Fruit fly (Drosophila melanogaster) whole organism, embryonic: ENCODE data around the gene CG10660.

ENCODE experiments used
- Atf6 ChIP-seq: fragments of 200-800 bp; sonication (Bioruptor generic); IDR thresholded peaks from 2 replicates; pipeline ENCODE4 v1.3.6; 2022; ENCODE audit warnings: missing biosample characterization, missing genetic modification characterization
- Awh ChIP-seq: fragments of 200-800 bp; sonication (Bioruptor generic); IDR thresholded peaks from 2 replicates; pipeline ENCODE4, ENCODE4 v1.3.6; 2022; ENCODE audit warnings: missing biosample characterization, missing genetic modification characterization
- CG11456 ChIP-seq: fragments of 200-800 bp; sonication (Bioruptor generic); IDR thresholded peaks from 3 replicates; pipeline ENCODE4 v1.3.6; 2022; ENCODE audit warnings: missing biosample characterization, missing genetic modification characterization
- CG12104 ChIP-seq: fragments of 200-800 bp; sonication (Bioruptor generic); optimal IDR thresholded peaks from 3 replicates; lab custom pipeline; 2016; ENCODE audit warnings: missing biosample characterization, missing genetic modification characterization
- CG13296 ChIP-seq: fragments of 200-800 bp; sonication (Bioruptor generic); optimal IDR thresholded peaks from 3 replicates; lab custom pipeline; 2018; ENCODE audit warnings: missing biosample characterization, mild to moderate bottlenecking, missing genetic modification characterization
- CG14710 ChIP-seq: fragments of 200-800 bp; sonication (Bioruptor generic); optimal IDR thresholded peaks from 3 replicates; lab custom pipeline; 2019; ENCODE audit warnings: missing biosample characterization, mild to moderate bottlenecking, missing genetic modification characterization, moderate library complexity
- CG1603 ChIP-seq: fragments of 200-800 bp; sonication (Bioruptor generic); optimal IDR thresholded peaks from 2 replicates; lab custom pipeline; 2019; ENCODE audit warnings: missing biosample characterization, mild to moderate bottlenecking, missing genetic modification characterization, moderate library complexity
- CG1647 ChIP-seq: fragments of 200-800 bp; sonication (Bioruptor generic); optimal IDR thresholded peaks from 3 replicates; lab custom pipeline; 2016; ENCODE audit warnings: missing biosample characterization, missing genetic modification characterization
- CG17359 ChIP-seq: fragments of 200-800 bp; sonication (Bioruptor generic); optimal IDR thresholded peaks from 3 replicates; lab custom pipeline; 2018; ENCODE audit warnings: missing biosample characterization, mild to moderate bottlenecking, missing genetic modification characterization, moderate library complexity
- CG18764 ChIP-seq: fragments of 200-800 bp; sonication (Bioruptor generic); optimal IDR thresholded peaks from 3 replicates; lab custom pipeline; 2016; ENCODE audit warnings: missing biosample characterization, missing genetic modification characterization
- CG30431 ChIP-seq: fragments of 200-800 bp; sonication (Bioruptor generic); optimal IDR thresholded peaks from 2 replicates; lab custom pipeline; 2017; ENCODE audit warnings: missing biosample characterization, missing genetic modification characterization
- CG34224 ChIP-seq: fragments of 200-800 bp; sonication (Bioruptor generic); IDR thresholded peaks from 3 replicates; pipeline ENCODE4 v1.3.6; 2022; ENCODE audit warnings: missing biosample characterization, missing genetic modification characterization; ENCODE audit not compliant: partially characterized antibody
- CG3726 ChIP-seq: fragments of 200-800 bp; sonication (Bioruptor generic); IDR thresholded peaks from 3 replicates; pipeline ENCODE4, ENCODE4 v1.3.6; 2022; ENCODE audit warnings: missing biosample characterization, missing genetic modification characterization
- CG4730 ChIP-seq: fragments of 200-800 bp; sonication (Bioruptor generic); IDR thresholded peaks from 2 replicates; pipeline ENCODE4 v1.3.6; 2022; ENCODE audit warnings: missing biosample characterization, missing genetic modification characterization
- CG5245 ChIP-seq: fragments of 200-800 bp; sonication (Bioruptor generic); optimal IDR thresholded peaks from 3 replicates; lab custom pipeline; 2016; ENCODE audit warnings: missing biosample characterization, missing genetic modification characterization
- CG8359 ChIP-seq: fragments of 200-800 bp; sonication (Bioruptor generic); optimal IDR thresholded peaks from 2 replicates; lab custom pipeline; 2017; ENCODE audit warnings: missing biosample characterization, mild to moderate bottlenecking, missing genetic modification characterization, borderline replicate concordance
- CG8765 ChIP-seq: fragments of 200-800 bp; sonication (Bioruptor generic); IDR thresholded peaks from 2 replicates; pipeline ENCODE4 v1.3.6; 2022; ENCODE audit warnings: missing biosample characterization, missing genetic modification characterization
- D ChIP-seq, 2 experiments: fragments of 200-800 bp in 1 of 2; fragments of >200 bp in 1 of 2; sonication (Bioruptor generic) in 1 of 2; optimal IDR thresholded peaks; 2 replicates in 1 of 2; 3 replicates in 1 of 2; lab custom pipeline; 2017; ENCODE audit warnings: mild to moderate bottlenecking in 1 of 2, missing biosample characterization in 1 of 2, missing genetic modification characterization in 1 of 2, missing genetic modification reagents in 1 of 2
- Drgx ChIP-seq: fragments of 200-800 bp; sonication (Bioruptor generic); IDR thresholded peaks from 2 replicates; pipeline ENCODE4 v1.3.6; 2022; ENCODE audit warnings: missing biosample characterization, missing genetic modification characterization
- E2f1 ChIP-seq: fragments of 200-800 bp; sonication (Bioruptor generic); IDR thresholded peaks from 2 replicates; pipeline ENCODE4 v1.3.6; 2022; ENCODE audit warnings: missing biosample characterization, missing genetic modification characterization
- E2f2 ChIP-seq: fragments of 200-800 bp; sonication (Bioruptor generic); IDR thresholded peaks from 2 replicates; pipeline ENCODE4 v1.3.6; 2022; ENCODE audit warnings: missing biosample characterization, missing genetic modification characterization
- Elba2 ChIP-seq: fragments of 200-800 bp; sonication (Bioruptor generic); optimal IDR thresholded peaks from 3 replicates; lab custom pipeline; 2016; ENCODE audit warnings: missing biosample characterization, missing genetic modification characterization
- Lim3 ChIP-seq: fragments of 200-800 bp; sonication (Bioruptor generic); IDR thresholded peaks from 2 replicates; pipeline ENCODE4 v1.3.6; 2022; ENCODE audit warnings: missing biosample characterization, missing genetic modification characterization
- Oli ChIP-seq: fragments of 200-800 bp; sonication (Bioruptor generic); optimal IDR thresholded peaks from 2 replicates; lab custom pipeline; 2018; ENCODE audit warnings: missing biosample characterization, mild to moderate bottlenecking, missing genetic modification characterization, moderate library complexity
- Optix ChIP-seq: fragments of 200-800 bp; sonication (Bioruptor generic); IDR thresholded peaks from 3 replicates; pipeline ENCODE4 v1.3.6; 2022; ENCODE audit warnings: missing biosample characterization, missing genetic modification characterization
- Pdp1 ChIP-seq, 2 experiments: fragments of 200-800 bp; sonication (Bioruptor generic); optimal IDR thresholded peaks; 3 replicates each; lab custom pipeline; 2016; ENCODE audit warnings: missing biosample characterization in 2 of 2, missing genetic modification characterization in 2 of 2, mild to moderate bottlenecking in 1 of 2, moderate library complexity in 1 of 2
- Ptx1 ChIP-seq: fragments of 200-800 bp; sonication (Bioruptor generic); IDR thresholded peaks from 2 replicates; pipeline ENCODE4 v1.3.6; 2022; ENCODE audit warnings: missing biosample characterization, missing genetic modification characterization
- Ssrp ChIP-seq: fragments of 200-800 bp; sonication (Bioruptor generic); optimal IDR thresholded peaks from 2 replicates; lab custom pipeline; 2018; ENCODE audit warnings: missing biosample characterization, mild to moderate bottlenecking, missing genetic modification characterization, moderate library complexity
- Xrp1 ChIP-seq: fragments of 200-800 bp; sonication (Bioruptor generic); IDR thresholded peaks from 2 replicates; pipeline ENCODE4 v1.3.6; 2022; ENCODE audit warnings: missing biosample characterization, missing genetic modification characterization
- al ChIP-seq: fragments of 200-800 bp; sonication (Bioruptor generic); IDR thresholded peaks from 2 replicates; pipeline ENCODE4 v1.3.6; 2022; ENCODE audit warnings: missing biosample characterization, missing genetic modification characterization
- aop ChIP-seq: fragments of 200-800 bp; sonication (Bioruptor generic); IDR thresholded peaks from 2 replicates; pipeline ENCODE4 v1.3.6; 2022; ENCODE audit warnings: missing biosample characterization, missing genetic modification characterization
- ash1 ChIP-seq: fragments of 200-800 bp; sonication (Bioruptor generic); optimal IDR thresholded peaks from 2 replicates; lab custom pipeline; 2018; ENCODE audit warnings: missing biosample characterization, mild to moderate bottlenecking, missing genetic modification characterization
- fru ChIP-seq: fragments of >200 bp; optimal IDR thresholded peaks from 2 replicates; lab custom pipeline; 2017
- gcm2 ChIP-seq: fragments of 200-800 bp; sonication (Bioruptor generic); optimal IDR thresholded peaks from 2 replicates; lab custom pipeline; 2016; ENCODE audit warnings: missing biosample characterization, missing genetic modification characterization
- ken ChIP-seq: fragments of 200-800 bp; sonication (Bioruptor generic); IDR thresholded peaks from 3 replicates; pipeline ENCODE4 v1.3.6; 2022; ENCODE audit warnings: missing biosample characterization, missing genetic modification characterization
- lab ChIP-seq: fragments of 200-800 bp; sonication (Bioruptor generic); optimal IDR thresholded peaks from 3 replicates; lab custom pipeline; 2017; ENCODE audit warnings: missing biosample characterization, missing genetic modification characterization, mild to moderate bottlenecking, moderate library complexity, missing genetic modification reagents
- lov ChIP-seq, 2 experiments: fragments of 200-800 bp in 1 of 2; fragments of >200 bp in 1 of 2; sonication (Bioruptor generic) in 1 of 2; IDR thresholded peaks in 1 of 2; optimal IDR thresholded peaks in 1 of 2; 2 replicates in 1 of 2; 3 replicates in 1 of 2; pipeline versions ENCODE4 v1.3.6 to Lab custom; 2017 to 2022; ENCODE audit warnings: missing biosample characterization in 1 of 2, missing genetic modification characterization in 1 of 2
- mam ChIP-seq: fragments of 200-800 bp; sonication (Bioruptor generic); optimal IDR thresholded peaks from 3 replicates; lab custom pipeline; 2016; ENCODE audit warnings: missing biosample characterization, missing genetic modification characterization
- nerfin-2 ChIP-seq: fragments of 200-800 bp; sonication (Bioruptor generic); IDR thresholded peaks from 2 replicates; pipeline ENCODE4 v1.3.6; 2022; ENCODE audit warnings: missing biosample characterization, missing genetic modification characterization; ENCODE audit not compliant: partially characterized antibody
- nom ChIP-seq: fragments of 200-800 bp; sonication (Bioruptor generic); optimal IDR thresholded peaks from 2 replicates; lab custom pipeline; 2017; ENCODE audit warnings: missing biosample characterization, missing genetic modification characterization, mild to moderate bottlenecking, moderate library complexity, missing genetic modification reagents
- prd ChIP-seq, 3 experiments: fragments of >200 bp in 2 of 3; fragments of 200-800 bp in 1 of 3; sonication (Bioruptor generic) in 1 of 3; optimal IDR thresholded peaks in 2 of 3; IDR thresholded peaks in 1 of 3; 2 replicates in 2 of 3; 3 replicates in 1 of 3; pipeline versions ENCODE4 v1.3.6 to Lab custom; 2017 to 2022; ENCODE audit warnings: missing biosample characterization in 1 of 3, missing genetic modification characterization in 1 of 3
- sens-2 ChIP-seq: fragments of 200-800 bp; sonication (Bioruptor generic); IDR thresholded peaks from 2 replicates; pipeline ENCODE4 v1.3.6; 2022; ENCODE audit warnings: missing biosample characterization, missing genetic modification characterization
- sna ChIP-seq: fragments of 200-800 bp; sonication (Bioruptor generic); IDR thresholded peaks from 2 replicates; pipeline ENCODE4 v1.3.6; 2022; ENCODE audit warnings: missing biosample characterization, missing genetic modification characterization; ENCODE audit not compliant: partially characterized antibody
- stwl ChIP-seq: fragments of 200-800 bp; sonication (Bioruptor generic); optimal IDR thresholded peaks from 3 replicates; lab custom pipeline; 2018; ENCODE audit warnings: missing biosample characterization, mild to moderate bottlenecking, missing genetic modification characterization, moderate library complexity
- unc-4 ChIP-seq: fragments of 200-800 bp; sonication (Bioruptor generic); IDR thresholded peaks from 2 replicates; pipeline ENCODE4 v1.3.6; 2022; ENCODE audit warnings: missing biosample characterization, missing genetic modification characterization; ENCODE audit not compliant: partially characterized antibody
- wdn ChIP-seq: fragments of 200-800 bp; sonication (Bioruptor generic); IDR thresholded peaks from 2 replicates; pipeline ENCODE4 v1.3.6; 2022; ENCODE audit warnings: missing biosample characterization, missing genetic modification characterization
- zen ChIP-seq: fragments of 200-800 bp; sonication (Bioruptor generic); optimal IDR thresholded peaks from 3 replicates; lab custom pipeline; 2018; ENCODE audit warnings: missing biosample characterization, mild to moderate bottlenecking, missing genetic modification characterization, moderate library complexity
- zfh1 ChIP-seq: fragments of 200-800 bp; sonication (Bioruptor generic); IDR thresholded peaks from 3 replicates; pipeline ENCODE4 v1.3.6; 2022; ENCODE audit warnings: missing biosample characterization, missing genetic modification characterization

CG10660 gene

DNA sequence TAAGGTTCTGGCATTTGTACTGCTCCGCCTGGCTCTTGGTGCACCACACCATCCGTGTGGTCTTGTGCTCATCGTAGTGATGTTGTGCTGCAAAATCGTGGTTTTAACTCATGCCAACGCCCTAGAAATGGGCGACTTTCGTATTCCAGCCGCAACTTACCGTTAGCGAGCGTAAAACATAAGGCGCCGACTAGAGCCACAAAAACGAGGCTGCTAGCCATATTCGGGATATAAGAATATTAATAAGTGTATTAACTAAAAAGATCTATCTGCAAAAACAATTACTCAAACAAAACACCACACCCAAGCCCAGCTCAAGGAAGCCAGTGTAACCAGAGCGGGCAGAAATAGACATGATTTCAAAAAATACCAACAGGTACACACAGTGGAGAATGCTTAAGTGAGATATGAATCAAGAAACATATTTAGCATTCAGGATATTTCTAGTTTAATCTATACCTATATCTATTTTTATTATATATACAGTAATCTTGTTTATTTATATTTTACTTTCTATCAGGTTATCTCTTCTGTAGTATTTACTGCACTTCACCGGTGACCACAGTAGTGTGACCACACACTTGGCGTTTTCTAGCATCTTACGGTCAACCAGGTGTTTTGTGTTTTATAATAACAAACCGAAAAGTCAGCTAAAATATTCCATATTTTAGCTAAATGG, 43.1 kb upstream of the CG10660 start, which contains the start of the genes Tsf2 and CG34242 (continued):
- TF ChIP-seq ash1 (GFP tag; lab: Kevin White, UChicago) (no peak), lab (peak; percentile 86), Oli (tag; lab: Kevin White, UChicago) (peak; percentile 23), al (peak; percentile 79), Optix (GFP tag; lab: Robert Waterston, UW) (peak; percentile 74), aop (GFP tag; lab: Robert Waterston, UW) (no peak), gcm2 (GFP tag; lab: Kevin White, UChicago) (no peak), CG11456 (peak; percentile 94), CG5245 (GFP tag; lab: Kevin White, UChicago) (peak; percentile 8), stwl (tag; lab: Kevin White, UChicago) (peak; percentile 58), wdn (peak; percentile 62; the same call in 1 of the 2 replicates), CG4730 (GFP tag; lab: Robert Waterston, UW) (peak; percentile 95), CG12104 (peak; percentile 45), mam (GFP tag; lab: Kevin White, UChicago) (peak; percentile 21), Lim3 (GFP tag; lab: Robert Waterston, UW) (peak; percentile 59; the same call in 1 of the 2 replicates), nom (GFP tag; lab: Kevin White, UChicago) (peak; percentile 58), Pdp1 (GFP tag; optimal IDR thresholded peaks at IDR 0.05; lab: Kevin White, UChicago) (peak in 1 of 2 experiments; percentile 26), CG14710 (tag; lab: Kevin White, UChicago) (peak; percentile 91), CG34224 (GFP tag; lab: Robert Waterston, UW) (no peak), Drgx (peak; percentile 95), fru (no peak), E2f2 (GFP tag; lab: Robert Waterston, UW) (peak; percentile 24; the same call in 1 of the 2 replicates), Xrp1 (GFP tag; lab: Robert Waterston, UW) (peak; percentile 97), Atf6 (GFP tag; lab: Robert Waterston, UW) (peak; percentile 92), CG30431 (GFP tag; lab: Kevin White, UChicago) (no peak), unc-4 (GFP tag; lab: Robert Waterston, UW) (no peak), lov (optimal IDR thresholded peaks at IDR 0.05; lab: Kevin White, UChicago) (no peak), lov (GFP tag; IDR thresholded peaks at IDR 0.05; lab: Robert Waterston, UW) (peak; percentile 74; the same call in 1 of the 3 replicates), nerfin-2 (GFP tag; lab: Robert Waterston, UW) (no peak), CG1647 (peak; percentile 22), Elba2 (GFP tag; lab: Kevin White, UChicago) (no peak), zfh1 (GFP tag; lab: Robert Waterston, UW) (peak; percentile 93), CG8765 (GFP tag; lab: Robert Waterston, UW) (peak; percentile 87), ken (GFP tag; lab: Robert Waterston, UW) (peak; percentile 77; the same call in 2 of the 3 replicates), Awh (peak; percentile 96), prd (optimal IDR thresholded peaks at IDR 0.05; lab: Kevin White, UChicago) (no peak), prd (GFP tag; IDR thresholded peaks at IDR 0.05; lab: Robert Waterston, UW) (peak; percentile 96), Ptx1 (peak; percentile 99), CG3726 (peak; percentile 84; the same call in 2 of the 3 replicates), sna (no peak), CG17359 (peak; percentile 92), D (optimal IDR thresholded peaks at IDR 0.05; lab: Kevin White, UChicago) (no peak), D (GFP tag; optimal IDR thresholded peaks at IDR 0.05; lab: Kevin White, UChicago) (peak; percentile 66), CG18764 (GFP tag; lab: Kevin White, UChicago) (peak; percentile 18), CG13296 (GFP tag; lab: Kevin White, UChicago) (peak; percentile 78), CG8359 (GFP tag; lab: Kevin White, UChicago) (peak; percentile 45), zen (tag; lab: Kevin White, UChicago) (peak; percentile 86), Ssrp (peak; percentile 21), E2f1 (GFP tag; lab: Robert Waterston, UW) (peak; percentile 93), sens-2 (peak; percentile 78; the same call in 1 of the 2 replicates), CG1603 (tag; lab: Kevin White, UChicago) (no peak)
